Fruit fly (Drosophila melanogaster) whole organism, embryonic: Measurements from ENCODE around the gene CG16779.

Experiments used
- B-H1 ChIP-seq: fragments of 200-800 bp; sonication (Bioruptor generic); IDR thresholded peaks from 3 replicates; pipeline ENCODE4 v1.3.6; 2022; ENCODE audit warnings: missing biosample characterization, missing genetic modification characterization
- BEAF-32 ChIP-seq: fragments of 200-800 bp; sonication (Bioruptor generic); optimal IDR thresholded peaks from 3 replicates; lab custom pipeline; 2017; ENCODE audit warnings: missing biosample characterization, missing genetic modification characterization, mild to moderate bottlenecking, moderate library complexity, missing genetic modification reagents
- Bgb ChIP-seq: fragments of 200-800 bp; sonication (Bioruptor generic); IDR thresholded peaks from 2 replicates; pipeline ENCODE4 v1.3.6; 2022; ENCODE audit warnings: missing biosample characterization, missing genetic modification characterization; ENCODE audit not compliant: partially characterized antibody
- Bteb2 ChIP-seq: fragments of 200-800 bp; sonication (Bioruptor generic); optimal IDR thresholded peaks from 2 replicates; lab custom pipeline; 2016; ENCODE audit warnings: missing biosample characterization, missing genetic modification characterization
- CG10543 ChIP-seq: fragments of 200-800 bp; sonication (Bioruptor generic); optimal IDR thresholded peaks from 3 replicates; lab custom pipeline; 2017; ENCODE audit warnings: missing biosample characterization, mild to moderate bottlenecking, missing genetic modification characterization, moderate library complexity
- CG12659 ChIP-seq: fragments of 200-800 bp; sonication (Bioruptor generic); optimal IDR thresholded peaks from 3 replicates; lab custom pipeline; 2017; ENCODE audit warnings: mild to moderate bottlenecking, missing biosample characterization, missing genetic modification reagents, missing genetic modification characterization
- CG13775 ChIP-seq: fragments of 200-800 bp; sonication (Bioruptor generic); optimal IDR thresholded peaks from 3 replicates; lab custom pipeline; 2017; ENCODE audit warnings: missing biosample characterization, mild to moderate bottlenecking, missing genetic modification characterization
- CG18764 ChIP-seq: fragments of 200-800 bp; sonication (Bioruptor generic); optimal IDR thresholded peaks from 3 replicates; lab custom pipeline; 2016; ENCODE audit warnings: missing biosample characterization, missing genetic modification characterization
- CG2199 ChIP-seq: fragments of 200-800 bp; sonication (Bioruptor generic); IDR thresholded peaks from 3 replicates; pipeline ENCODE4 v1.3.6; 2022; ENCODE audit warnings: missing biosample characterization, missing genetic modification characterization
- CG31441 ChIP-seq: fragments of 200-800 bp; sonication (Bioruptor generic); IDR thresholded peaks from 2 replicates; pipeline ENCODE4 v1.3.6; 2022; ENCODE audit warnings: missing biosample characterization, missing genetic modification characterization
- CG3163 ChIP-seq: fragments of 200-800 bp; sonication (Bioruptor generic); optimal IDR thresholded peaks from 3 replicates; lab custom pipeline; 2016; ENCODE audit warnings: missing biosample characterization, missing genetic modification characterization
- CG32532 ChIP-seq: fragments of 200-800 bp; sonication (Bioruptor generic); IDR thresholded peaks from 2 replicates; pipeline ENCODE4 v1.3.6; 2022; ENCODE audit warnings: missing biosample characterization, missing genetic modification characterization
- CG3407 ChIP-seq: fragments of 200-800 bp; sonication (Bioruptor generic); optimal IDR thresholded peaks from 2 replicates; lab custom pipeline; 2018; ENCODE audit warnings: missing biosample characterization, mild to moderate bottlenecking, missing genetic modification characterization
- CG4820 ChIP-seq: fragments of 200-800 bp; sonication (Bioruptor generic); optimal IDR thresholded peaks from 3 replicates; lab custom pipeline; 2016; ENCODE audit warnings: missing biosample characterization, missing genetic modification characterization
- CG5180 ChIP-seq: fragments of 200-800 bp; sonication (Bioruptor generic); optimal IDR thresholded peaks from 3 replicates; lab custom pipeline; 2017; ENCODE audit warnings: missing biosample characterization, missing genetic modification characterization, mild to moderate bottlenecking, moderate library complexity, missing genetic modification reagents
- CG6683 ChIP-seq: fragments of 200-800 bp; sonication (Bioruptor generic); optimal IDR thresholded peaks from 2 replicates; lab custom pipeline; 2017; ENCODE audit warnings: missing biosample characterization, mild to moderate bottlenecking, missing genetic modification characterization, missing genetic modification reagents
- CG7745 ChIP-seq: fragments of 200-800 bp; sonication (Bioruptor generic); optimal IDR thresholded peaks from 2 replicates; lab custom pipeline; 2018; ENCODE audit warnings: missing biosample characterization, mild to moderate bottlenecking, missing genetic modification characterization, moderate library complexity
- CG8089 ChIP-seq: fragments of 200-800 bp; sonication (Bioruptor generic); optimal IDR thresholded peaks from 3 replicates; lab custom pipeline; 2016; ENCODE audit warnings: missing biosample characterization, missing genetic modification characterization
- Camta ChIP-seq: fragments of 200-800 bp; sonication (Bioruptor generic); optimal IDR thresholded peaks from 2 replicates; lab custom pipeline; 2016; ENCODE audit warnings: missing biosample characterization, missing genetic modification characterization
- Dp ChIP-seq: fragments of 200-800 bp; sonication (Bioruptor generic); optimal IDR thresholded peaks from 2 replicates; lab custom pipeline; 2018; ENCODE audit warnings: missing biosample characterization, mild to moderate bottlenecking, missing genetic modification characterization, moderate library complexity
- E2f2 ChIP-seq: fragments of 200-800 bp; sonication (Bioruptor generic); IDR thresholded peaks from 2 replicates; pipeline ENCODE4 v1.3.6; 2022; ENCODE audit warnings: missing biosample characterization, missing genetic modification characterization
- ERR ChIP-seq: fragments of 200-800 bp; sonication (Bioruptor generic); optimal IDR thresholded peaks from 2 replicates; lab custom pipeline; 2016; ENCODE audit warnings: missing biosample characterization, missing genetic modification characterization
- Fer3 ChIP-seq: fragments of 200-800 bp; sonication (Bioruptor generic); optimal IDR thresholded peaks from 2 replicates; lab custom pipeline; 2018; ENCODE audit warnings: missing biosample characterization, mild to moderate bottlenecking, missing genetic modification characterization, moderate library complexity
- Gsc ChIP-seq: fragments of 200-800 bp; sonication (Bioruptor generic); IDR thresholded peaks from 2 replicates; pipeline ENCODE4 v1.3.6; 2022; ENCODE audit warnings: missing biosample characterization, missing genetic modification characterization
- Gug ChIP-seq: fragments of 200-800 bp; sonication (Bioruptor generic); IDR thresholded peaks from 4 replicates; pipeline ENCODE4 v1.3.6; 2022; ENCODE audit warnings: missing biosample characterization, missing genetic modification characterization
- HLH54F ChIP-seq: fragments of 200-800 bp; sonication (Bioruptor generic); optimal IDR thresholded peaks from 3 replicates; lab custom pipeline; 2016; ENCODE audit warnings: missing biosample characterization, missing genetic modification characterization
- MESR4 ChIP-seq: fragments of 200-800 bp; sonication (Bioruptor generic); optimal IDR thresholded peaks from 2 replicates; lab custom pipeline; 2018; ENCODE audit warnings: missing biosample characterization, mild to moderate bottlenecking, missing genetic modification characterization, moderate library complexity
- Nf-YA ChIP-seq: fragments of 200-800 bp; sonication (Bioruptor generic); IDR thresholded peaks from 2 replicates; pipeline ENCODE4 v1.3.6; 2022; ENCODE audit warnings: missing biosample characterization, missing genetic modification characterization
- Rx ChIP-seq: fragments of 200-800 bp; sonication (Bioruptor generic); IDR thresholded peaks from 2 replicates; pipeline ENCODE4 v1.3.6; 2022; ENCODE audit warnings: missing biosample characterization, missing genetic modification characterization
- Sox102F ChIP-seq: fragments of 200-800 bp; sonication (Bioruptor generic); optimal IDR thresholded peaks from 2 replicates; lab custom pipeline; 2018; ENCODE audit warnings: missing biosample characterization, mild to moderate bottlenecking, missing genetic modification characterization, moderate library complexity
- ash1 ChIP-seq: fragments of 200-800 bp; sonication (Bioruptor generic); optimal IDR thresholded peaks from 2 replicates; lab custom pipeline; 2018; ENCODE audit warnings: missing biosample characterization, mild to moderate bottlenecking, missing genetic modification characterization
- bigmax ChIP-seq: fragments of 200-800 bp; sonication (Bioruptor generic); optimal IDR thresholded peaks from 2 replicates; lab custom pipeline; 2018; ENCODE audit warnings: missing biosample characterization, mild to moderate bottlenecking, missing genetic modification characterization
- corto ChIP-seq: fragments of 200-800 bp; sonication (Bioruptor generic); optimal IDR thresholded peaks from 2 replicates; lab custom pipeline; 2016; ENCODE audit warnings: missing biosample characterization, mild to moderate bottlenecking, missing genetic modification characterization, moderate library complexity
- crc ChIP-seq: fragments of 200-800 bp; sonication (Bioruptor generic); optimal IDR thresholded peaks from 2 replicates; lab custom pipeline; 2016; ENCODE audit warnings: missing biosample characterization, missing genetic modification characterization
- dan ChIP-seq: fragments of 200-800 bp; sonication (Bioruptor generic); IDR thresholded peaks from 2 replicates; pipeline ENCODE4 v1.3.6; 2022; ENCODE audit warnings: missing biosample characterization, missing genetic modification characterization
- dmrt11E ChIP-seq: fragments of 200-800 bp; sonication (Bioruptor generic); optimal IDR thresholded peaks from 3 replicates; lab custom pipeline; 2018; ENCODE audit warnings: missing biosample characterization, mild to moderate bottlenecking, missing genetic modification characterization, moderate library complexity
- emc ChIP-seq: fragments of 200-800 bp; sonication (Bioruptor generic); optimal IDR thresholded peaks from 2 replicates; lab custom pipeline; 2016; ENCODE audit warnings: missing biosample characterization, missing genetic modification characterization
- fd3F ChIP-seq: fragments of 200-800 bp; sonication (Bioruptor generic); optimal IDR thresholded peaks from 2 replicates; lab custom pipeline; 2018; ENCODE audit warnings: missing biosample characterization, mild to moderate bottlenecking, missing genetic modification characterization, moderate library complexity
- hb ChIP-seq: fragments of 200-800 bp; sonication (Bioruptor generic); IDR thresholded peaks from 3 replicates; pipeline ENCODE4 v1.3.6; 2022; ENCODE audit warnings: missing biosample characterization, missing genetic modification characterization; ENCODE audit not compliant: partially characterized antibody
- kah ChIP-seq: fragments of 200-800 bp; sonication (Bioruptor generic); optimal IDR thresholded peaks from 2 replicates; lab custom pipeline; 2018; ENCODE audit warnings: missing biosample characterization, mild to moderate bottlenecking, missing genetic modification characterization
- luna ChIP-seq: fragments of 200-800 bp; sonication (Bioruptor generic); optimal IDR thresholded peaks from 2 replicates; lab custom pipeline; 2016; ENCODE audit warnings: missing biosample characterization, missing genetic modification characterization
- nmo ChIP-seq: fragments of 200-800 bp; sonication (Bioruptor generic); optimal IDR thresholded peaks from 2 replicates; lab custom pipeline; 2018; ENCODE audit warnings: missing biosample characterization, mild to moderate bottlenecking, missing genetic modification characterization, moderate library complexity
- nom ChIP-seq: fragments of 200-800 bp; sonication (Bioruptor generic); optimal IDR thresholded peaks from 2 replicates; lab custom pipeline; 2017; ENCODE audit warnings: missing biosample characterization, missing genetic modification characterization, mild to moderate bottlenecking, moderate library complexity, missing genetic modification reagents
- peb ChIP-seq: fragments of 200-800 bp; sonication (Bioruptor generic); IDR thresholded peaks from 2 replicates; pipeline ENCODE4 v1.3.6; 2022; ENCODE audit warnings: missing biosample characterization, missing genetic modification characterization
- pfk ChIP-seq: fragments of 200-800 bp; sonication (Bioruptor generic); optimal IDR thresholded peaks from 2 replicates; lab custom pipeline; 2018; ENCODE audit warnings: missing biosample characterization, mild to moderate bottlenecking, missing genetic modification characterization, moderate library complexity
- prd ChIP-seq, 3 experiments: fragments of >200 bp in 2 of 3; fragments of 200-800 bp in 1 of 3; sonication (Bioruptor generic) in 1 of 3; optimal IDR thresholded peaks in 2 of 3; IDR thresholded peaks in 1 of 3; 2 replicates in 2 of 3; 3 replicates in 1 of 3; pipeline versions ENCODE4 v1.3.6 to Lab custom; 2017 to 2022; ENCODE audit warnings: missing biosample characterization in 1 of 3, missing genetic modification characterization in 1 of 3
- so ChIP-seq: fragments of 200-800 bp; sonication (Bioruptor generic); IDR thresholded peaks from 3 replicates; pipeline ENCODE4 v1.3.6; 2022; ENCODE audit warnings: missing biosample characterization, missing genetic modification characterization
- ssp ChIP-seq: fragments of 200-800 bp; sonication (Bioruptor generic); IDR thresholded peaks from 2 replicates; pipeline ENCODE4 v1.3.6; 2022; ENCODE audit warnings: missing biosample characterization, missing genetic modification characterization
- tgo ChIP-seq: fragments of 200-800 bp; sonication (Bioruptor generic); IDR thresholded peaks from 3 replicates; pipeline ENCODE4 v1.3.6; 2022; ENCODE audit warnings: missing biosample characterization, missing genetic modification characterization
- tin ChIP-seq: fragments of 200-800 bp; sonication (Bioruptor generic); optimal IDR thresholded peaks from 3 replicates; lab custom pipeline; 2016; ENCODE audit warnings: missing biosample characterization, missing genetic modification characterization
- tup ChIP-seq: fragments of 200-800 bp; sonication (Bioruptor generic); optimal IDR thresholded peaks from 2 replicates; lab custom pipeline; 2016; ENCODE audit warnings: missing biosample characterization, mild to moderate bottlenecking, missing genetic modification characterization, moderate library complexity

Gene CG16779

DNA sequence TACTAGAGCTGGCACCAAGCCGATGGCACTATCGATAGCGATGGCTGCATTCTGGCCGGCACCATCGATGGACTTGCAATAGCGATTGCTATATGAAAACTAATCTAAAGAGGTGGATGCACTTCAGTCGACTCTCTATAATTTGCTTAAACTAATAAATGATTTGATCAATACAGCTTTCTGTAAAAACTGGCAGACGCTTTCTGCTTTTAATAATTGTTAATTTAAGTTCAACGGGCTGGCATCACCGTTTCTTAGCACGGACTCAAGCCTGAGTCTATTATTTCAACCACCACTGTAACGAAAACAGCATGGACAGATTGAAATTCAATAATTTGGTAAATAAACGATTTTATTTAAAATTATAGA, 19.6 kb upstream of the CG16779 start, which contains the start of the genes Ras85D and Rlb1 (continued):
- peak; percentile 87 for TF ChIP-seq CG10543 (GFP tag; lab: Kevin White, UChicago)
- peak; percentile 33 for TF ChIP-seq Dp (GFP tag; lab: Kevin White, UChicago)
- TF ChIP-seq ERR (GFP tag; lab: Kevin White, UChicago), result peak; percentile 69
- peak; percentile 83 for TF ChIP-seq HLH54F (GFP tag; lab: Kevin White, UChicago)
- TF ChIP-seq so, result no peak
- TF ChIP-seq luna (GFP tag; lab: Kevin White, UChicago), result peak; percentile 73
- TF ChIP-seq corto (GFP tag; lab: Kevin White, UChicago), result no peak
- no peak for TF ChIP-seq CG5180 (GFP tag; lab: Kevin White, UChicago)
- TF ChIP-seq BEAF-32, result peak; percentile 98
- TF ChIP-seq Bteb2 (GFP tag; lab: Kevin White, UChicago), result peak; percentile 69
- peak; percentile 84 for TF ChIP-seq nmo (GFP tag; lab: Kevin White, UChicago)
- peak; percentile 81 for TF ChIP-seq tin
- peak; percentile 72 for TF ChIP-seq CG8089
- TF ChIP-seq CG3407 (GFP tag; lab: Kevin White, UChicago), result no peak
- peak; percentile 78; the same call in 3 of the 4 replicates for TF ChIP-seq Gug (GFP tag; lab: Robert Waterston, UW)
- no peak for TF ChIP-seq kah (GFP tag; lab: Kevin White, UChicago)
- TF ChIP-seq CG18764, result peak; percentile 57
- TF ChIP-seq bigmax (GFP tag; lab: Kevin White, UChicago), result no peak
- no peak for TF ChIP-seq prd (optimal IDR thresholded peaks at IDR 0.05; lab: Kevin White, UChicago)
- TF ChIP-seq prd (GFP tag; IDR thresholded peaks at IDR 0.05; lab: Robert Waterston, UW), result no peak
- TF ChIP-seq Nf-YA (GFP tag; lab: Robert Waterston, UW), result no peak
- peak; percentile 61 for TF ChIP-seq CG4820 (GFP tag; lab: Kevin White, UChicago)
- no peak for TF ChIP-seq CG31441 (GFP tag; lab: Robert Waterston, UW)
- TF ChIP-seq tup (GFP tag; lab: Kevin White, UChicago), result peak; percentile 16
- TF ChIP-seq B-H1 (GFP tag; lab: Robert Waterston, UW), result no peak
- TF ChIP-seq CG7745 (tag; lab: Kevin White, UChicago), result no peak
- no peak for TF ChIP-seq peb (GFP tag; lab: Robert Waterston, UW)
- TF ChIP-seq CG3163 (GFP tag; lab: Kevin White, UChicago), result peak; percentile 69
- no peak for TF ChIP-seq CG32532 (GFP tag; lab: Robert Waterston, UW)
- TF ChIP-seq crc (GFP tag; lab: Kevin White, UChicago), result peak; percentile 64
- TF ChIP-seq nom (GFP tag; lab: Kevin White, UChicago), result no peak
- TF ChIP-seq Gsc, result no peak
- TF ChIP-seq tgo (GFP tag; lab: Robert Waterston, UW), result no peak
- TF ChIP-seq CG13775 (GFP tag; lab: Kevin White, UChicago), result peak; percentile 80
- peak; percentile 35 for TF ChIP-seq CG6683
- TF ChIP-seq Sox102F (GFP tag; lab: Kevin White, UChicago), result no peak
- TF ChIP-seq Rx (GFP tag; lab: Robert Waterston, UW), result no peak
- no peak for TF ChIP-seq hb (GFP tag; lab: Robert Waterston, UW)
- TF ChIP-seq dan (GFP tag; lab: Robert Waterston, UW), result no peak
- no peak for TF ChIP-seq Bgb (GFP tag; lab: Robert Waterston, UW)
- no peak for TF ChIP-seq ash1 (GFP tag; lab: Kevin White, UChicago)
- TF ChIP-seq pfk (GFP tag; lab: Kevin White, UChicago), result peak; percentile 35
- TF ChIP-seq emc (GFP tag; lab: Kevin White, UChicago), result peak; percentile 37
- peak; percentile 57 for TF ChIP-seq dmrt11E (tag; lab: Kevin White, UChicago)
- no peak for TF ChIP-seq CG2199
- no peak for TF ChIP-seq MESR4 (GFP tag; lab: Kevin White, UChicago)
- TF ChIP-seq Camta (GFP tag; lab: Kevin White, UChicago), result peak; percentile 74
- peak; percentile 50 for TF ChIP-seq fd3F
- peak; percentile 87 for TF ChIP-seq CG12659
- TF ChIP-seq E2f2, result no peak
- peak; percentile 76 for TF ChIP-seq Fer3 (tag; lab: Kevin White, UChicago)
- TF ChIP-seq ssp (GFP tag; lab: Robert Waterston, UW), result no peak
